Worm (Caenorhabditis elegans) whole organism, L4 larva: ENCODE data around the gene F31D4.5.

Experiments
- F10B5.3 ChIP-seq: sonication (generic microtip); optimal IDR thresholded peaks from 2 replicates; lab custom pipeline; 2016; ENCODE audit warnings: mild to moderate bottlenecking, missing genetic modification characterization, missing compliant biosample characterization
- F26F4.8 ChIP-seq: fragments of 200-800 bp; sonication (Bioruptor generic); conservative IDR thresholded peaks from 2 replicates; pipeline ENCODE4 v1.3.6; 2022; ENCODE audit warnings: missing genetic modification characterization, missing compliant biosample characterization
- F37D6.2 ChIP-seq: sonication (generic microtip); optimal IDR thresholded peaks from 2 replicates; lab custom pipeline; 2016; ENCODE audit warnings: mild to moderate bottlenecking, missing genetic modification characterization, missing compliant biosample characterization
- F49E8.2 ChIP-seq: sonication (generic microtip); optimal IDR thresholded peaks from 2 replicates; lab custom pipeline; 2016; ENCODE audit warnings: missing compliant biosample characterization, mild to moderate bottlenecking, missing genetic modification characterization, borderline replicate concordance
- T20F7.1 ChIP-seq: fragments of 200-800 bp; sonication (Bioruptor generic); optimal IDR thresholded peaks from 2 replicates; lab custom pipeline; 2018; ENCODE audit warnings: mild to moderate bottlenecking, missing genetic modification characterization, missing compliant biosample characterization
- T26A8.4 ChIP-seq: fragments of 200-800 bp; sonication (Bioruptor generic); IDR thresholded peaks from 2 replicates; pipeline ENCODE4 v1.3.6; 2022; ENCODE audit warnings: missing genetic modification characterization, missing compliant biosample characterization
- Y48G9A.11 ChIP-seq: fragments of 200-800 bp; sonication (Bioruptor generic); IDR thresholded peaks from 2 replicates; pipeline ENCODE4 v1.3.6; 2022; ENCODE audit warnings: missing genetic modification reagents, missing genetic modification characterization, missing compliant biosample characterization
- Y75B8A.6 ChIP-seq: fragments of 200-800 bp; sonication (Bioruptor generic); IDR thresholded peaks from 2 replicates; pipeline ENCODE4 v1.3.6; 2022; ENCODE audit warnings: missing genetic modification reagents, missing genetic modification characterization, missing compliant biosample characterization
- ZK546.5 ChIP-seq, 2 experiments: sonication (generic microtip); optimal IDR thresholded peaks; 2 replicates each; lab custom pipeline; 2017; ENCODE audit warnings: missing biosample characterization in 2 of 2, missing genetic modification characterization in 2 of 2
- aha-1 ChIP-seq: fragments of 150-350 bp; peaks from one replicate; lab custom pipeline; 2014; ENCODE audit warnings: missing biosample characterization, missing genetic modification characterization
- ama-1 ChIP-seq: fragments of 150-350 bp; optimal IDR thresholded peaks from 2 replicates; lab custom pipeline; 2014; ENCODE audit warnings: inconsistent platforms, mixed read lengths
- arid-1 ChIP-seq: fragments of 200-800 bp; sonication (Bioruptor generic); conservative IDR thresholded peaks from 2 replicates; pipeline ENCODE4 v1.3.6; 2022; ENCODE audit warnings: missing genetic modification reagents, missing genetic modification characterization, missing compliant biosample characterization
- attf-4 ChIP-seq: sonication (generic microtip); optimal IDR thresholded peaks from 3 replicates; lab custom pipeline; 2017; ENCODE audit warnings: missing biosample characterization, missing genetic modification characterization
- ceh-20 ChIP-seq: fragments of 200-800 bp; sonication (Bioruptor generic); IDR thresholded peaks from 2 replicates; pipeline ENCODE4 v1.3.6; 2022; ENCODE audit warnings: missing genetic modification reagents, missing genetic modification characterization, missing compliant biosample characterization
- ceh-28 ChIP-seq: fragments of 150-350 bp; optimal IDR thresholded peaks from 2 replicates; lab custom pipeline; 2014; ENCODE audit warnings: missing biosample characterization, missing genetic modification reagents, missing genetic modification characterization
- ceh-32 ChIP-seq: sonication (generic microtip); optimal IDR thresholded peaks from 2 replicates; lab custom pipeline; 2016; ENCODE audit warnings: mild to moderate bottlenecking, missing genetic modification characterization, missing compliant biosample characterization; ENCODE audit not compliant: poor library complexity
- ceh-62 ChIP-seq: sonication (generic microtip); optimal IDR thresholded peaks from 2 replicates; lab custom pipeline; 2017; ENCODE audit warnings: missing biosample characterization, missing genetic modification characterization
- ces-1 ChIP-seq: fragments of 150-350 bp; sonication (generic microtip); optimal IDR thresholded peaks from 4 replicates; lab custom pipeline; 2014; ENCODE audit warnings: missing biosample characterization, missing genetic modification reagents, missing genetic modification characterization
- cey-2 ChIP-seq: sonication (generic microtip); optimal IDR thresholded peaks from 3 replicates; lab custom pipeline; 2017; ENCODE audit warnings: missing genetic modification characterization, mild to moderate bottlenecking, missing compliant biosample characterization, antibody characterized with exemption, borderline replicate concordance; ENCODE audit not compliant: insufficient read depth
- ctbp-1 ChIP-seq: fragments of 200-800 bp; sonication (Bioruptor generic); IDR thresholded peaks from 2 replicates; pipeline ENCODE4 v1.3.6; 2022; ENCODE audit warnings: missing genetic modification reagents, missing genetic modification characterization, missing compliant biosample characterization
- daf-19 ChIP-seq: fragments of 200-800 bp; sonication (Bioruptor generic); conservative IDR thresholded peaks from 2 replicates; pipeline ENCODE4 v1.3.6; 2022; ENCODE audit warnings: missing genetic modification characterization, missing compliant biosample characterization
- dmd-9 ChIP-seq: fragments of 200-800 bp; sonication (Bioruptor generic); IDR thresholded peaks from 2 replicates; pipeline ENCODE4 v1.3.6; 2022; ENCODE audit warnings: missing genetic modification reagents, missing genetic modification characterization, missing compliant biosample characterization
- egl-43 ChIP-seq: fragments of 200-800 bp; sonication (Bioruptor generic); IDR thresholded peaks from 2 replicates; pipeline ENCODE4 v1.3.6; 2022; ENCODE audit warnings: missing genetic modification reagents, missing genetic modification characterization, missing compliant biosample characterization
- fos-1 ChIP-seq: fragments of 150-350 bp; optimal IDR thresholded peaks from 2 replicates; lab custom pipeline; 2014; ENCODE audit warnings: missing biosample characterization, missing genetic modification characterization
- hlh-11 ChIP-seq: fragments of 200-800 bp; sonication (Bioruptor generic); optimal IDR thresholded peaks from 2 replicates; lab custom pipeline; 2018; ENCODE audit warnings: mild to moderate bottlenecking, missing genetic modification characterization, missing compliant biosample characterization
- hmg-1.1 ChIP-seq: fragments of 200-800 bp; sonication (Bioruptor generic); IDR thresholded peaks from 2 replicates; pipeline ENCODE4 v1.3.6; 2022; ENCODE audit warnings: missing genetic modification reagents, missing genetic modification characterization, missing compliant biosample characterization
- lin-13 ChIP-seq: fragments of 150-350 bp; optimal IDR thresholded peaks from 2 replicates; lab custom pipeline; 2014; ENCODE audit warnings: missing biosample characterization, missing genetic modification reagents, missing genetic modification characterization
- lin-15B ChIP-seq: fragments of 150-350 bp; sonication (generic microtip); optimal IDR thresholded peaks from 3 replicates; lab custom pipeline; 2014; ENCODE audit warnings: missing biosample characterization, missing genetic modification characterization
- lin-29 ChIP-seq: fragments of 200-800 bp; sonication (Bioruptor generic); IDR thresholded peaks from 2 replicates; pipeline ENCODE4 v1.3.6; 2022; ENCODE audit warnings: missing genetic modification reagents, missing genetic modification characterization, missing compliant biosample characterization
- lir-3 ChIP-seq: sonication (generic microtip); optimal IDR thresholded peaks from 2 replicates; lab custom pipeline; 2016; ENCODE audit warnings: mild to moderate bottlenecking, missing genetic modification characterization, missing compliant biosample characterization
- lsy-2 ChIP-seq, 2 experiments: fragments of 150-350 bp in 1 of 2; sonication (generic microtip) in 1 of 2; optimal IDR thresholded peaks; 2 replicates each; lab custom pipeline; 2014 to 2017; ENCODE audit warnings: missing biosample characterization in 2 of 2, missing genetic modification characterization in 2 of 2
- mdl-1 ChIP-seq, 2 experiments: fragments of 150-350 bp in 1 of 2; sonication (generic microtip) in 1 of 2; optimal IDR thresholded peaks; 2 replicates each; lab custom pipeline; 2014 to 2017; ENCODE audit warnings: missing biosample characterization in 2 of 2, missing genetic modification characterization in 2 of 2
- mdt-29 ChIP-seq: fragments of 200-800 bp; sonication (Bioruptor generic); IDR thresholded peaks from 2 replicates; pipeline ENCODE4 v1.3.6; 2022; ENCODE audit warnings: missing genetic modification reagents, missing genetic modification characterization, missing compliant biosample characterization
- mxl-3 ChIP-seq: fragments of 200-800 bp; sonication (Bioruptor generic); optimal IDR thresholded peaks from 2 replicates; lab custom pipeline; 2018; ENCODE audit warnings: mild to moderate bottlenecking, missing genetic modification characterization, missing compliant biosample characterization
- nhr-102 ChIP-seq: sonication (generic microtip); optimal IDR thresholded peaks from 2 replicates; lab custom pipeline; 2016; ENCODE audit warnings: mild to moderate bottlenecking, missing genetic modification characterization, moderate library complexity, missing compliant biosample characterization
- nhr-11 ChIP-seq: fragments of 150-350 bp; optimal IDR thresholded peaks from 2 replicates; lab custom pipeline; 2014; ENCODE audit warnings: missing biosample characterization, missing genetic modification characterization
- nhr-48 ChIP-seq: sonication (generic microtip); optimal IDR thresholded peaks from 2 replicates; lab custom pipeline; 2016; ENCODE audit warnings: mild to moderate bottlenecking, missing genetic modification characterization, missing compliant biosample characterization
- nhr-6 ChIP-seq: fragments of 150-350 bp; optimal IDR thresholded peaks from 2 replicates; lab custom pipeline; 2014; ENCODE audit warnings: missing biosample characterization, missing genetic modification characterization
- nhr-76 ChIP-seq: fragments of 150-350 bp; optimal IDR thresholded peaks from 2 replicates; lab custom pipeline; 2014; ENCODE audit warnings: missing biosample characterization, missing genetic modification characterization
- nhr-77 ChIP-seq: fragments of 150-350 bp; optimal IDR thresholded peaks from 2 replicates; lab custom pipeline; 2014; ENCODE audit warnings: missing biosample characterization, missing genetic modification characterization
- rbr-2 ChIP-seq: sonication (generic microtip); optimal IDR thresholded peaks from 2 replicates; lab custom pipeline; 2016; ENCODE audit warnings: missing genotype, missing genetic modification characterization, missing compliant biosample characterization
- saeg-2 ChIP-seq: fragments of 200-800 bp; sonication (Bioruptor generic); IDR thresholded peaks from 2 replicates; pipeline ENCODE4 v1.3.6; 2022; ENCODE audit warnings: missing genetic modification reagents, missing genetic modification characterization, missing compliant biosample characterization
- snpc-4 ChIP-seq: fragments of 150-350 bp; optimal IDR thresholded peaks from 2 replicates; lab custom pipeline; 2014; ENCODE audit warnings: missing biosample characterization, missing genetic modification characterization
- spr-1 ChIP-seq: sonication (generic microtip); optimal IDR thresholded peaks from 2 replicates; lab custom pipeline; 2016; ENCODE audit warnings: mild to moderate bottlenecking, missing genetic modification characterization, missing compliant biosample characterization
- spr-3 ChIP-seq: fragments of 200-800 bp; sonication (Bioruptor generic); optimal IDR thresholded peaks from 2 replicates; lab custom pipeline; 2018; ENCODE audit warnings: mild to moderate bottlenecking, missing genetic modification characterization, missing compliant biosample characterization
- tag-97 ChIP-seq: fragments of 200-800 bp; sonication (Bioruptor generic); IDR thresholded peaks from 2 replicates; pipeline ENCODE4 v1.3.6; 2022; ENCODE audit warnings: missing genetic modification characterization, missing compliant biosample characterization
- unc-62 ChIP-seq, 3 experiments: fragments of 150-350 bp in 1 of 3; sonication (generic microtip); optimal IDR thresholded peaks in 2 of 3; peaks in 1 of 3; 1 replicate in 1 of 3; 2 replicates in 2 of 3; lab custom pipeline; 2014 to 2017; ENCODE audit warnings: missing biosample characterization in 3 of 3, missing genetic modification characterization in 3 of 3, missing genetic modification reagents in 3 of 3, missing genotype in 1 of 3
- zag-1 ChIP-seq: fragments of 150-350 bp; optimal IDR thresholded peaks from 2 replicates; lab custom pipeline; 2014; ENCODE audit warnings: missing biosample characterization, missing genetic modification characterization
- zfp-2 ChIP-seq: sonication (generic microtip); optimal IDR thresholded peaks from 2 replicates; lab custom pipeline; 2016; ENCODE audit warnings: mild to moderate bottlenecking, missing genetic modification characterization, missing compliant biosample characterization
- zip-11 ChIP-seq: fragments of 200-800 bp; sonication (Bioruptor generic); IDR thresholded peaks from 2 replicates; pipeline ENCODE4 v1.3.6; 2022; ENCODE audit warnings: missing genetic modification characterization, missing compliant biosample characterization
- ztf-7 ChIP-seq: fragments of 150-350 bp; optimal IDR thresholded peaks from 2 replicates; lab custom pipeline; 2014; ENCODE audit warnings: missing biosample characterization, missing genetic modification characterization

Gene F31D4.5

DNA sequence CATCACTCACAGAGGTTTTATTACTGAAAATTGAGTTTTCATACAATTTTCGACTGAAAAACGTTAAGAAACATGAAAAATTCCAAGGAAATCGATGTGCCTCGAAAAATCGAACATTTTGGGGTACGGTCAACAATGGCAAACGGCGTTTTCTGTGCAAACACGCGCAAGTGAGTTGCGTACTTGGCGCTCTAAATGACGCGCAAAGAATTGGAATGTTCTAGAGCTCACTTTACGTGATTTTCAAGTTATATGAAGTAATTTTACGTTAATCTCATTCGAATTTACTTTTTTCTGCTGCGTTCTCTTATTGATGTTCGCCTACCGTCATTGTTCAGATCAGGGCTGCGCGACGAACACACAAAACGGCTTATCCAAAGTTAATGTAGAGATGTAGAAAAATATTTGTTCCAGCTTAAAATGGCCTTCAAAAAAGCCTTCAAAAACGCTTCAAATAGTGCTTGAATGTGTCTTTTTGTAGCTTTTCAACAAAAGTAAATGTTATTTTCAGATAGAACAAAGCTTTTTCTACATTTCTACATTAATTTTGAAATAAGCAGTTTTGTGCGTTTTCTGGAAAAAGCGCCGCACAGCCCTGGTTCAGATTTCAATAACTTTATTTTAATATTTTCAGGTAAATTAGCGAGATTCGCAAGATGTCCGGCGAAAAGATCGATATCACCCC lies 8.2 kb upstream of the F31D4.5 start, which contains the start of the genes F31D4.2 and fkb-6 (continued):
- TF ChIP-seq ceh-20 (peak; percentile 49), ctbp-1 (GFP tag; lab: Robert Waterston, UW) (0 out of 2 replicates have a peak, but pooled peaks have one; percentile 26), mxl-3 (GFP tag; lab: Kevin White, UChicago) (no peak), F37D6.2 (tag; lab: Kevin White, UChicago) (peak; percentile 11), ces-1 (no peak), ceh-28 (tag; lab: Kevin White, UChicago) (peak; percentile 22), lin-29 (GFP tag; lab: Robert Waterston, UW) (no peak), Y48G9A.11 (GFP tag; lab: Robert Waterston, UW) (0 out of 2 replicates have a peak, but pooled peaks have one; percentile 5), spr-3 (GFP tag; lab: Kevin White, UChicago) (no peak), lin-15B (tag; lab: Kevin White, UChicago) (no peak), cey-2 (tag; lab: Kevin White, UChicago) (no peak), hlh-11 (tag; lab: Kevin White, UChicago) (peak; percentile 58), F26F4.8 (GFP tag; lab: Robert Waterston, UW) (no peak), mdl-1 (tag; optimal IDR thresholded peaks at IDR 0.05; lab: Kevin White, UChicago) (no peak), ZK546.5 (tag; optimal IDR thresholded peaks at IDR 0.05; lab: Kevin White, UChicago) (no peak), mdt-29 (GFP tag; lab: Robert Waterston, UW) (peak; percentile 74), zfp-2 (tag; lab: Kevin White, UChicago) (no peak), fos-1 (tag; lab: Kevin White, UChicago) (no peak), dmd-9 (GFP tag; lab: Robert Waterston, UW) (no peak), attf-4 (tag; lab: Kevin White, UChicago) (no peak), spr-1 (tag; lab: Kevin White, UChicago) (peak; percentile 1), egl-43 (GFP tag; lab: Robert Waterston, UW) (peak; percentile 39; the same call in 1 of the 2 replicates), unc-62 (GFP tag; optimal IDR thresholded peaks at IDR 0.05 in 1 of 2; lab: Kevin White, UChicago) (peak in 1 of 2 experiments; percentile 99), unc-62 (tag; optimal IDR thresholded peaks at IDR 0.05; lab: Kevin White, UChicago) (no peak), T20F7.1 (GFP tag; lab: Kevin White, UChicago) (no peak), lin-13 (no peak), nhr-77 (no peak), saeg-2 (GFP tag; lab: Robert Waterston, UW) (no peak), nhr-76 (tag; lab: Kevin White, UChicago) (no peak), ztf-7 (tag; lab: Kevin White, UChicago) (peak; percentile 56), daf-19 (GFP tag; lab: Robert Waterston, UW) (no peak), lsy-2 (tag; optimal IDR thresholded peaks at IDR 0.05; lab: Kevin White, UChicago) (peak; percentile 89 to 98), Y75B8A.6 (no peak), T26A8.4 (GFP tag; lab: Robert Waterston, UW) (peak; percentile 72), zip-11 (GFP tag; lab: Robert Waterston, UW) (no peak), nhr-102 (tag; lab: Kevin White, UChicago) (no peak), nhr-6 (tag; lab: Kevin White, UChicago) (peak; percentile 27), arid-1 (GFP tag; lab: Robert Waterston, UW) (peak; percentile 68; the same call in 1 of the 2 replicates), zag-1 (no peak), ceh-62 (tag; lab: Kevin White, UChicago) (no peak), lir-3 (tag; lab: Kevin White, UChicago) (no peak), rbr-2 (peak; percentile 60), nhr-11 (tag; lab: Kevin White, UChicago) (peak; percentile 8), tag-97 (GFP tag; lab: Robert Waterston, UW) (no peak), F10B5.3 (tag; lab: Kevin White, UChicago) (no peak), snpc-4 (no peak), hmg-1.1 (GFP tag; lab: Robert Waterston, UW) (peak; percentile 61; the same call in 1 of the 2 replicates), ama-1 (lab: Kevin White, UChicago) (no peak), nhr-48 (tag; lab: Kevin White, UChicago) (no peak), ceh-32 (tag; lab: Kevin White, UChicago) (no peak), aha-1 (tag; lab: Kevin White, UChicago) (peak; percentile 96), F49E8.2 (tag; lab: Kevin White, UChicago) (peak; percentile 35)
